Worm (Caenorhabditis elegans) whole organism, L3 larva: ENCODE measurements around the gene F48F5.8.

Experiments used
- R02D3.7 ChIP-seq: fragments of 150-350 bp; optimal IDR thresholded peaks from 2 replicates; lab custom pipeline; 2014; ENCODE audit warnings: missing biosample characterization, missing genetic modification characterization
- ZK546.5 ChIP-seq: sonication (generic microtip); optimal IDR thresholded peaks from 2 replicates; lab custom pipeline; 2017; ENCODE audit warnings: missing biosample characterization, missing genetic modification characterization
- aly-2 ChIP-seq: fragments of 150-350 bp; optimal IDR thresholded peaks from 2 replicates; lab custom pipeline; 2014; ENCODE audit warnings: missing biosample characterization, missing genetic modification characterization
- ama-1 ChIP-seq: fragments of 150-350 bp; optimal IDR thresholded peaks from 2 replicates; lab custom pipeline; 2018
- ceh-28 ChIP-seq: fragments of 150-350 bp; optimal IDR thresholded peaks from 2 replicates; lab custom pipeline; 2014; ENCODE audit warnings: missing biosample characterization, missing genetic modification reagents, missing genetic modification characterization
- ceh-9 ChIP-seq: sonication (generic microtip); optimal IDR thresholded peaks from 2 replicates; lab custom pipeline; 2018; ENCODE audit warnings: missing biosample characterization, missing genetic modification characterization
- daf-12 ChIP-seq: fragments of 150-350 bp; optimal IDR thresholded peaks from 2 replicates; lab custom pipeline; 2014; ENCODE audit warnings: missing biosample characterization, missing genetic modification reagents, missing genetic modification characterization
- egl-27 ChIP-seq: sonication (generic microtip); optimal IDR thresholded peaks from 4 replicates; lab custom pipeline; 2017; ENCODE audit warnings: missing biosample characterization, missing genetic modification reagents, missing genetic modification characterization
- egl-5 ChIP-seq: fragments of 150-350 bp; optimal IDR thresholded peaks from 2 replicates; lab custom pipeline; 2017; ENCODE audit warnings: missing biosample characterization, missing genetic modification reagents, missing genetic modification characterization, inconsistent platforms
- elt-2 ChIP-seq: sonication (generic microtip); optimal IDR thresholded peaks from 2 replicates; lab custom pipeline; 2016; ENCODE audit warnings: missing genetic modification reagents, mild to moderate bottlenecking, missing genetic modification characterization, missing compliant biosample characterization
- elt-3 ChIP-seq, 3 experiments: fragments of 150-350 bp in 1 of 3; sonication (generic microtip) in 2 of 3; optimal IDR thresholded peaks; 2 replicates in 2 of 3; 4 replicates in 1 of 3; lab custom pipeline; 2014 to 2017; ENCODE audit warnings: missing biosample characterization in 3 of 3, missing genetic modification characterization in 3 of 3
- eor-1 ChIP-seq, 2 experiments: fragments of 150-350 bp; optimal IDR thresholded peaks; 2 replicates each; lab custom pipeline; 2014 to 2018; ENCODE audit warnings: missing biosample characterization in 2 of 2, missing genetic modification characterization in 2 of 2
- fkh-10 ChIP-seq: sonication (generic microtip); optimal IDR thresholded peaks from 2 replicates; lab custom pipeline; 2017; ENCODE audit warnings: missing biosample characterization, missing genetic modification reagents, missing genetic modification characterization
- hmg-11 ChIP-seq: sonication (generic microtip); optimal IDR thresholded peaks from 2 replicates; lab custom pipeline; 2016; ENCODE audit warnings: missing genetic modification characterization, missing compliant biosample characterization
- jun-1 ChIP-seq: fragments of 150-350 bp; optimal IDR thresholded peaks from 2 replicates; lab custom pipeline; 2014; ENCODE audit warnings: missing biosample characterization, missing genetic modification reagents, missing genetic modification characterization
- lin-15B ChIP-seq: fragments of 150-350 bp; optimal IDR thresholded peaks from 2 replicates; lab custom pipeline; 2014; ENCODE audit warnings: missing biosample characterization, missing genetic modification characterization
- lin-39 ChIP-seq: fragments of 150-350 bp; optimal IDR thresholded peaks from 2 replicates; lab custom pipeline; 2018; ENCODE audit warnings: missing biosample characterization, missing genetic modification reagents, missing genetic modification characterization
- lsy-12 ChIP-seq: sonication (generic microtip); optimal IDR thresholded peaks from 2 replicates; lab custom pipeline; 2016; ENCODE audit warnings: mild to moderate bottlenecking, missing genetic modification characterization, missing compliant biosample characterization
- mdl-1 ChIP-seq: fragments of 150-350 bp; optimal IDR thresholded peaks from 2 replicates; lab custom pipeline; 2014; ENCODE audit warnings: missing biosample characterization, missing genetic modification characterization
- nfya-1 ChIP-seq: sonication (generic microtip); optimal IDR thresholded peaks from 2 replicates; lab custom pipeline; 2017; ENCODE audit warnings: missing genetic modification characterization, mild to moderate bottlenecking, missing compliant biosample characterization, antibody characterized with exemption, moderate library complexity; ENCODE audit not compliant: insufficient read depth
- nhr-12 ChIP-seq: fragments of 150-350 bp; optimal IDR thresholded peaks from 2 replicates; lab custom pipeline; 2014; ENCODE audit warnings: missing biosample characterization, missing genetic modification characterization
- nhr-23 ChIP-seq: fragments of 150-350 bp; optimal IDR thresholded peaks from 2 replicates; lab custom pipeline; 2014; ENCODE audit warnings: missing biosample characterization, missing genetic modification reagents, missing genetic modification characterization
- nhr-237 ChIP-seq: fragments of 150-350 bp; optimal IDR thresholded peaks from 2 replicates; lab custom pipeline; 2014; ENCODE audit warnings: missing biosample characterization, missing genetic modification characterization
- nhr-25 ChIP-seq: sonication (generic microtip); optimal IDR thresholded peaks from 2 replicates; lab custom pipeline; 2017; ENCODE audit warnings: missing biosample characterization, missing genetic modification characterization
- nhr-28 ChIP-seq: fragments of 150-350 bp; optimal IDR thresholded peaks from 2 replicates; lab custom pipeline; 2014; ENCODE audit warnings: missing biosample characterization, missing genetic modification characterization
- nhr-67 ChIP-seq: fragments of 150-350 bp; optimal IDR thresholded peaks from 2 replicates; lab custom pipeline; 2014; ENCODE audit warnings: missing biosample characterization, missing genetic modification characterization
- nhr-76 ChIP-seq: fragments of 150-350 bp; sonication (generic microtip); optimal IDR thresholded peaks from 5 replicates; lab custom pipeline; 2014; ENCODE audit warnings: missing biosample characterization, missing genetic modification characterization
- nhr-77 ChIP-seq: fragments of 150-350 bp; optimal IDR thresholded peaks from 2 replicates; lab custom pipeline; 2014; ENCODE audit warnings: missing biosample characterization, missing genetic modification characterization
- pha-4 ChIP-seq: fragments of 150-350 bp; optimal IDR thresholded peaks from 2 replicates; lab custom pipeline; 2014; ENCODE audit warnings: missing biosample characterization, missing genetic modification reagents, missing genetic modification characterization
- pqm-1 ChIP-seq: fragments of 150-350 bp; optimal IDR thresholded peaks from 2 replicates; lab custom pipeline; 2017; ENCODE audit warnings: missing biosample characterization, missing genetic modification characterization, inconsistent platforms
- sea-2 ChIP-seq: fragments of 150-350 bp; sonication (generic microtip); optimal IDR thresholded peaks from 4 replicates; lab custom pipeline; 2014; ENCODE audit warnings: missing biosample characterization, missing genetic modification reagents, missing genetic modification characterization
- tbx-2 ChIP-seq: sonication (generic microtip); optimal IDR thresholded peaks from 2 replicates; lab custom pipeline; 2016; ENCODE audit warnings: mild to moderate bottlenecking, missing genetic modification characterization, missing compliant biosample characterization
- unc-39 ChIP-seq: sonication (generic microtip); optimal IDR thresholded peaks from 4 replicates; lab custom pipeline; 2017; ENCODE audit warnings: missing biosample characterization, missing genetic modification characterization
- unc-62 ChIP-seq: fragments of 150-350 bp; sonication (generic microtip); optimal IDR thresholded peaks from 4 replicates; lab custom pipeline; 2014; ENCODE audit warnings: missing biosample characterization, missing genetic modification reagents, missing genetic modification characterization
- zag-1 ChIP-seq: fragments of 150-350 bp; optimal IDR thresholded peaks from 2 replicates; lab custom pipeline; 2014; ENCODE audit warnings: missing biosample characterization, missing genetic modification characterization
- ztf-11 ChIP-seq: fragments of 150-350 bp; optimal IDR thresholded peaks from 2 replicates; lab custom pipeline; 2014; ENCODE audit warnings: missing biosample characterization, missing genetic modification characterization

F48F5.8 gene

DNA sequence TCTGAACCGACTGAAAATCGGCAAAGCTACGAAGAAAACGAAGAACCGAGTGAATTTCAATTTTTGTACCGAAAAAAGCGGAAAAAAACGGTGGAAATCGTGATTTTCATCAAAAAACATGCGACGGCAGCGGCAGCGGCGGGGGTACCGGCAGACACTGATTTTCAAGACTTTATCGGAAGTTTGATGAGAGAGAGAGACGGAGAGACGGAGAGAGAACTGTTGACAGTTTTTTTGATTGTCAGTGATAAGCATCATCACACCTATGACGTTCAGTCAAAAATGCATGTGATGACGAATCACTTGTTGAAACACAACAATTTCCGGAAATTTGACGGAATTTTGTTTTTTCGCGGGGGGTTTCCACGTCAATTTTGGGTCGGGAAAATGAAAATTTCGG, 11.7 kb upstream of the F48F5.8 start (continued):
- no peak for TF ChIP-seq nhr-23 (tag; lab: Kevin White, UChicago)
- no peak for TF ChIP-seq ceh-28 (tag; lab: Kevin White, UChicago)
- no peak for TF ChIP-seq nhr-12 (tag; lab: Kevin White, UChicago)
- no peak for TF ChIP-seq unc-62 (GFP tag; lab: Kevin White, UChicago)
- no peak for TF ChIP-seq tbx-2 (tag; lab: Kevin White, UChicago)
- no peak for TF ChIP-seq nhr-25 (tag; lab: Kevin White, UChicago)
- TF ChIP-seq, all 47 proteins: peak for 6

- TF ChIP-seq nhr-23 (tag; lab: Kevin White, UChicago) (no peak), ceh-9 (no peak), nfya-1 (tag; lab: Kevin White, UChicago) (no peak), egl-27 (tag; lab: Kevin White, UChicago) (no peak), nhr-67 (tag; lab: Kevin White, UChicago) (no peak), nhr-237 (tag; lab: Kevin White, UChicago) (no peak), ztf-11 (tag; lab: Kevin White, UChicago) (no peak), aly-2 (no peak), nhr-77 (tag; lab: Kevin White, UChicago) (no peak), R02D3.7 (tag; lab: Kevin White, UChicago) (no peak), nhr-28 (tag; lab: Kevin White, UChicago) (no peak)
Measured at ce11 chrV:20413936-20414335, 11.2 kb upstream of the F48F5.8 start.

ce11 chrV:20415415-20415814, 9.7 kb upstream of the F48F5.8 start:
- TF ChIP-seq aly-2 (no peak), unc-39 (no peak), ama-1 (peak; percentile 51), nhr-23 (tag; lab: Kevin White, UChicago) (peak; percentile 61), nhr-25 (tag; lab: Kevin White, UChicago) (peak; percentile 73), elt-2 (no peak)
- TF ChIP-seq, all 47 proteins: peak for 3

DNA sequence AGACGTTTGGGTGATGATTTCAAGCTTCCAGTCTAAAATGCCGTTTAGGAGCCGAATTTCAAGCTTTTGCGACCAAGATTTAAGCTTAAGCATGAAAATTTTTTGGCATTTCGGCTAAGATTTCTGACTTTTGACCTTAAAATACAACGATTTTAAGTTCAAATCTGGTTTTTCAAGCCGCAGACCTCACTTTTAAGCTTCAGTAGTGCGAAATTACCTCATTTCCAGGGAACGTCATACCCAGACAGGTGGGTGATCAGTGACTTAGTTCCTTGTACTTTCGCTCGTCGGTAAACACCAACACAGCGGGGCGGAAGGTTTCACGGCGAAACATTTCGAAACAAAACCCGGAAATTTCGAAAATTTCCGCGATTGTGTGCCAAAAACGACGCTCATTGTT, 8.8 kb upstream of the F48F5.8 start:
- TF ChIP-seq nhr-23 (tag; lab: Kevin White, UChicago) = no peak
- TF ChIP-seq ama-1 = peak; percentile 10
- no peak for TF ChIP-seq unc-39
- no peak for TF ChIP-seq egl-5 (tag; lab: Kevin White, UChicago)
- no peak for TF ChIP-seq elt-3 (tag; optimal IDR thresholded peaks at IDR 0.05; lab: Kevin White, UChicago)

- TF ChIP-seq egl-5 (tag; lab: Kevin White, UChicago) (no peak), zag-1 (tag; lab: Kevin White, UChicago) (no peak), pha-4 (tag; lab: Kevin White, UChicago) (peak; percentile 36), ceh-28 (tag; lab: Kevin White, UChicago) (no peak), jun-1 (tag; lab: Kevin White, UChicago) (peak; percentile 25), lin-39 (peak; percentile 28), elt-2 (peak; percentile 63)
Measured at ce11 chrV:20416790-20417189, 8.4 kb upstream of the F48F5.8 start.

DNA sequence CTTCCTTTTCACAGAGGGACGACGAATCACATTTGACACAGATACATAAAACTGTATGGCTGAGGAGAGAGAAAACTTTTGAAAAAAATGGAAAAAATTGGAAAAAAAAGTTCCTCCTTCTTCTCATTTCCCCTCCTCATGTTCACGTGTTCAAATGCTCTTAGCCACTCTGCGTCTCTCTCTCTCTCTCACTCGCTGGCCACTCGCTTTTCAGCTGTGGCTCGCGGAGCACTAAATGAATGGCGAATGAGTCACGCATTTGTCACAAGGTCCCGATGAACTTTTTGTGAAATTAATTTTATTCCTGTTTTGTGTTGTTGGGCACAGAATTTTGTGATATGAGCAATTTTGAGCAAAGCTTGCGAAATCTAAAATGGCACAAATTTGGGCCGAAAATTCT, 7.3 kb upstream of the F48F5.8 start:
- TF ChIP-seq pha-4 (tag; lab: Kevin White, UChicago) (peak; percentile 62), pqm-1 (tag; lab: Kevin White, UChicago) (peak; percentile 35), ZK546.5 (no peak), elt-2 (peak; percentile 28), nhr-25 (tag; lab: Kevin White, UChicago) (no peak), nfya-1 (tag; lab: Kevin White, UChicago) (peak; percentile 73), daf-12 (tag; lab: Kevin White, UChicago) (no peak), lin-15B (peak; percentile 5), jun-1 (tag; lab: Kevin White, UChicago) (peak; percentile 50), ztf-11 (tag; lab: Kevin White, UChicago) (no peak), hmg-11 (tag; lab: Kevin White, UChicago) (peak; percentile 4), nhr-12 (tag; lab: Kevin White, UChicago) (no peak), tbx-2 (tag; lab: Kevin White, UChicago) (no peak), lin-39 (peak; percentile 41), nhr-76 (tag; lab: Kevin White, UChicago) (no peak), sea-2 (GFP tag; lab: Kevin White, UChicago) (no peak), mdl-1 (tag; lab: Kevin White, UChicago) (peak; percentile 73), zag-1 (tag; lab: Kevin White, UChicago) (no peak), nhr-77 (tag; lab: Kevin White, UChicago) (no peak), egl-5 (tag; lab: Kevin White, UChicago) (peak; percentile 75), lsy-12 (tag; lab: Kevin White, UChicago) (no peak), unc-39 (no peak), nhr-23 (tag; lab: Kevin White, UChicago) (no peak), eor-1 (tag; optimal IDR thresholded peaks at IDR 0.05; lab: Kevin White, UChicago) (no peak), fkh-10 (GFP tag; lab: Kevin White, UChicago) (peak; percentile 28)
